Fruit fly (Drosophila melanogaster) S2 (cell line): Measurements from ENCODE around the gene RpL40.
A peak's percentile ranks its signal among the peaks of the same experiment; 100 is the strongest.

Experiments
- CG8478 ChIP-seq: fragments of >200 bp; optimal IDR thresholded peaks from 2 replicates; lab custom pipeline; 2018
- CTCF ChIP-seq, 2 experiments: fragments of >200 bp; optimal IDR thresholded peaks; 2 replicates each; lab custom pipeline; 2018

DNA sequence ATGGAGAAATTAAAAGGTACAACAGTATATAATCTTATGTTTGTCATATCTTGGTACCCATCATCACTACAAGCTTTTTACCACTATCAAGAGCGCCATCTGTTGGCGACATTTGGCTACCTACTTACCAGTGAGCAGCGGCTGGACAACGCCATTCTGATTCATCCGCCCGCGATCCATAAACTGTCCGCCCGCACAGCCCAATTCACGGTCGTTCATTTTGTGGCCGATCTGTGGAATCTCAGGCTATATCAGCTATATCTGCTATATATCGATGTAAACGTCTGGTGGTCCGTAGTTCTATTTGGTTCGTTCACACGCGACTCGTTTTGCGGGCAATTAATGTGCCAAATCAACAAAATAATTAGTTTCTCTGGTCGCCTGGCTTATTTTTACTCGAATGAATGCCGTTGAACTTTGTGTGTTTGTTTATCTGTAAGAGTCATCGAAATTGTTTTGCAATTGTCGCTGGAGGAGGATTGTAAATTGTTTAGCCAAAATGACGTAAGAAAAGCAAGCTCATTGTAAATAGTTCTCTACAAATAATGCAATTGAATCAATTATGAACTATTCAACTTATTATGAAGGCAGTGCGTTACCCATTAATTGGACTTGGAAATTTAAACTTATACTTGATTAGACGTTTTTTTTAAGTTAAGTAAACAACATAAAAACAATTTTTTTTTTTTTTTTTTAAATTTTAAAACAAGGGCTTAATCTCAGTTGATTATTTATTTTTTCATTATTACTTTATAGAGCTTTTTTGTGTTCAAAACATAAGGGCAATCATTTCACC, 31.0 kb upstream of the RpL40 start:
- TF ChIP-seq CTCF (optimal IDR thresholded peaks at IDR 0.05; lab: Kevin White, UChicago) (peak; percentile 73 to 78), CG8478 (lab: Kevin White, UChicago) (no peak)
